Fruit fly (Drosophila melanogaster): ENCODE measurements around the gene CycH.

Gene CycH

DNA sequence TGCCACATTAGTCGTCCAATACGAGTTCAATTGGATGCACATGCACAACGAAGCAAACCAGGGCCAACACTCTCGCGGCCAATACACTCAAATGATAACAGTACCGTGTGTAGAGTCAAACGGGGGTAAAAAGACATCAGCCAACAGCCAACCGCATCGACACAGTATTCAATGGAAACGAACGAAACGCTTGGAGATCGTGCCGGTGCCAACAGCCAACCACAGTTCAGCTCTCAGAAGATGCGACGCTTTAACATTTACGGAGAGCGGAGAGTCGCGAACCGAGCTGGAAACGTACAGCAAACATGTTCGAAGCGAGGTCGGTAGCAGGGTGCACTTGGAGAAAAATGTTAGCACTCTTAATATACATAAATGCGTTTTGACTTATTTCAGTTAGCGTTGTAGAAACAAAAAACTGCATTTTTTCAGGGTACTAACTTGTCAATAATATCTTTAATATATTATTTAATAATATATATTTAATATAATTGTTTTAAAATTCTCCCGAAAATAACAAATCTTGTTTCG lies 13.7 kb upstream of the CycH start (continued):
- no peak for TF ChIP-seq maf-S (GFP tag; optimal IDR thresholded peaks at IDR 0.05)
- TF ChIP-seq pb (GFP tag; optimal IDR thresholded peaks at IDR 0.05) = no peak
- no peak for TF ChIP-seq Sry-δ (GFP tag; optimal IDR thresholded peaks at IDR 0.05)
- no peak for TF ChIP-seq CG6683 (GFP tag; optimal IDR thresholded peaks at IDR 0.05)
- TF ChIP-seq MTF-1 (GFP tag; optimal IDR thresholded peaks at IDR 0.05; ENCODE audit: borderline replicate concordance) = peak; percentile 31
- no peak for TF ChIP-seq vnd (GFP tag; IDR thresholded peaks at IDR 0.05; ENCODE audit: partially characterized antibody)
- peak; percentile 19 for TF ChIP-seq CG10431 (GFP tag; optimal IDR thresholded peaks at IDR 0.05)
- peak; percentile 85 for TF ChIP-seq CG9727 (GFP tag; optimal IDR thresholded peaks at IDR 0.05)
- TF ChIP-seq wor (GFP tag; IDR thresholded peaks at IDR 0.05) = peak; percentile 19; the same call in 1 of the 2 replicates
- TF ChIP-seq dmrt99B (tag; optimal IDR thresholded peaks at IDR 0.05) = no peak
- no peak for TF ChIP-seq CG15479 (GFP tag; optimal IDR thresholded peaks at IDR 0.05)
- no peak for TF ChIP-seq CG42726 (GFP tag; IDR thresholded peaks at IDR 0.05; ENCODE audit: partially characterized antibody)
- no peak for TF ChIP-seq mld (GFP tag; IDR thresholded peaks at IDR 0.05; ENCODE audit: partially characterized antibody)
- no peak for TF ChIP-seq sug (tag; optimal IDR thresholded peaks at IDR 0.05)
- TF ChIP-seq CG10462 (GFP tag; optimal IDR thresholded peaks at IDR 0.05) = peak; percentile 16
- peak; percentile 84 for TF ChIP-seq vvl (GFP tag; IDR thresholded peaks at IDR 0.05)
- no peak for TF ChIP-seq BEAF-32 (GFP tag; optimal IDR thresholded peaks at IDR 0.05)
- no peak for TF ChIP-seq sc (optimal IDR thresholded peaks at IDR 0.05)
- peak; percentile 44 for TF ChIP-seq sc (GFP tag; optimal IDR thresholded peaks at IDR 0.05)
- TF ChIP-seq sens-2 (GFP tag; IDR thresholded peaks at IDR 0.05) = 0 out of 2 replicates have a peak, but pooled peaks have one; percentile 53
- TF ChIP-seq pita (GFP tag; optimal IDR thresholded peaks at IDR 0.05) = no peak
- TF ChIP-seq CG2678 (tag; optimal IDR thresholded peaks at IDR 0.05) = no peak
- TF ChIP-seq trem (tag; optimal IDR thresholded peaks at IDR 0.05) = peak; percentile 71
- peak; percentile 63 for TF ChIP-seq gcm (GFP tag; optimal IDR thresholded peaks at IDR 0.05)
- TF ChIP-seq pan (optimal IDR thresholded peaks at IDR 0.05) = no peak
- TF ChIP-seq pan (GFP tag; optimal IDR thresholded peaks at IDR 0.05 in 1 of 2, IDR thresholded peaks at IDR 0.05 in 1 of 2) = peak in 1 of 2 experiments; percentile 69
- no peak for TF ChIP-seq CG9876 (GFP tag; optimal IDR thresholded peaks at IDR 0.05)
- TF ChIP-seq Lim3 (GFP tag; IDR thresholded peaks at IDR 0.05) = 0 out of 2 replicates have a peak, but pooled peaks have one; percentile 17
- TF ChIP-seq Eip74EF (GFP tag; optimal IDR thresholded peaks at IDR 0.05) = no peak
- TF ChIP-seq CG31365 (tag; optimal IDR thresholded peaks at IDR 0.05) = no peak
- TF ChIP-seq ap (GFP tag; IDR thresholded peaks at IDR 0.05) = 0 out of 2 replicates have a peak, but pooled peaks have one; percentile 29
- no peak for TF ChIP-seq Dbx (GFP tag; IDR thresholded peaks at IDR 0.05)
- no peak for TF ChIP-seq CG16779 (GFP tag; IDR thresholded peaks at IDR 0.05)
- TF ChIP-seq NfI (GFP tag; optimal IDR thresholded peaks at IDR 0.05) = peak; percentile 39
- TF ChIP-seq CG8478 (optimal IDR thresholded peaks at IDR 0.05) = no peak
- TF ChIP-seq gro (GFP tag; optimal IDR thresholded peaks at IDR 0.05) = no peak
- no peak for TF ChIP-seq vfl (GFP tag; optimal IDR thresholded peaks at IDR 0.05)
- TF ChIP-seq hbn (GFP tag; IDR thresholded peaks at IDR 0.05; ENCODE audit: partially characterized antibody) = no peak
- TF ChIP-seq CG3995 (GFP tag; optimal IDR thresholded peaks at IDR 0.05) = no peak
- TF ChIP-seq CG15696 (tag; optimal IDR thresholded peaks at IDR 0.05) = peak; percentile 68
- no peak for TF ChIP-seq zen2 (GFP tag; IDR thresholded peaks at IDR 0.05; ENCODE audit: partially characterized antibody)
- no peak for TF ChIP-seq CG7372 (GFP tag; IDR thresholded peaks at IDR 0.05)
- TF ChIP-seq h (optimal IDR thresholded peaks at IDR 0.05) = no peak
- no peak for TF ChIP-seq sd (tag; optimal IDR thresholded peaks at IDR 0.05)
- no peak for TF ChIP-seq Atf-2 (GFP tag; optimal IDR thresholded peaks at IDR 0.05)
- TF ChIP-seq E2f2 (GFP tag; IDR thresholded peaks at IDR 0.05) = no peak; the same call in 1 of the 2 replicates
- no peak for TF ChIP-seq GATAe (GFP tag; conservative IDR thresholded peaks at IDR 0.05)
- TF ChIP-seq CG9215 (GFP tag; IDR thresholded peaks at IDR 0.05) = 0 out of 2 replicates have a peak, but pooled peaks have one; percentile 17
- peak; percentile 47; the same call in 1 of the 2 replicates for TF ChIP-seq seq (GFP tag; IDR thresholded peaks at IDR 0.05)
- peak; percentile 71 for TF ChIP-seq grau (tag; optimal IDR thresholded peaks at IDR 0.05)
- TF ChIP-seq fu2 (GFP tag; optimal IDR thresholded peaks at IDR 0.05) = no peak

Data from whole organism, embryonic.